Worm (Caenorhabditis elegans) whole organism, L4 larva: ENCODE results near the gene pot-1.

Experiments used
- F49E8.2 ChIP-seq: sonication (generic microtip); optimal IDR thresholded peaks from 2 replicates; lab custom pipeline; 2016; ENCODE audit warnings: missing compliant biosample characterization, mild to moderate bottlenecking, missing genetic modification characterization, borderline replicate concordance
- ZK546.5 ChIP-seq, 2 experiments: sonication (generic microtip); optimal IDR thresholded peaks; 2 replicates each; lab custom pipeline; 2017; ENCODE audit warnings: missing biosample characterization in 2 of 2, missing genetic modification characterization in 2 of 2
- aha-1 ChIP-seq: fragments of 150-350 bp; peaks from one replicate; lab custom pipeline; 2014; ENCODE audit warnings: missing biosample characterization, missing genetic modification characterization
- ama-1 ChIP-seq: fragments of 150-350 bp; optimal IDR thresholded peaks from 2 replicates; lab custom pipeline; 2014; ENCODE audit warnings: inconsistent platforms, mixed read lengths
- daf-12 ChIP-seq: fragments of 150-350 bp; optimal IDR thresholded peaks from 2 replicates; lab custom pipeline; 2014; ENCODE audit warnings: missing biosample characterization, missing genetic modification reagents, missing genetic modification characterization
- daf-16 ChIP-seq, 3 experiments: sonication (generic microtip); optimal IDR thresholded peaks; 2 replicates each; lab custom pipeline; 2016 to 2017; ENCODE audit warnings: missing genetic modification characterization in 3 of 3, missing genetic modification reagents in 3 of 3, mild to moderate bottlenecking in 2 of 3, missing compliant biosample characterization in 2 of 3, missing biosample characterization in 1 of 3, moderate library complexity in 1 of 3
- dmd-6 ChIP-seq: fragments of 200-800 bp; sonication (Bioruptor generic); IDR thresholded peaks from 2 replicates; pipeline ENCODE4 v1.3.6; 2022; ENCODE audit warnings: missing genetic modification reagents, missing genetic modification characterization, missing compliant biosample characterization
- dve-1 ChIP-seq: sonication (generic microtip); optimal IDR thresholded peaks from 2 replicates; lab custom pipeline; 2017; ENCODE audit warnings: antibody characterized with exemption, mild to moderate bottlenecking, missing genetic modification characterization, missing compliant biosample characterization; ENCODE audit not compliant: insufficient read depth
- egl-43 ChIP-seq: fragments of 200-800 bp; sonication (Bioruptor generic); IDR thresholded peaks from 2 replicates; pipeline ENCODE4 v1.3.6; 2022; ENCODE audit warnings: missing genetic modification reagents, missing genetic modification characterization, missing compliant biosample characterization
- fkh-10 ChIP-seq: fragments of 150-350 bp; optimal IDR thresholded peaks from 2 replicates; lab custom pipeline; 2014; ENCODE audit warnings: missing biosample characterization, missing genetic modification reagents, missing genetic modification characterization
- hif-1 ChIP-seq, 2 experiments: sonication (generic microtip); optimal IDR thresholded peaks; 2 replicates each; lab custom pipeline; 2016 to 2017; ENCODE audit warnings: missing compliant biosample characterization in 2 of 2, missing genetic modification characterization in 2 of 2, missing genetic modification reagents in 2 of 2, missing genotype in 2 of 2, mild to moderate bottlenecking in 1 of 2
- hlh-11 ChIP-seq: fragments of 200-800 bp; sonication (Bioruptor generic); optimal IDR thresholded peaks from 2 replicates; lab custom pipeline; 2018; ENCODE audit warnings: mild to moderate bottlenecking, missing genetic modification characterization, missing compliant biosample characterization
- hlh-30 ChIP-seq: sonication (generic microtip); optimal IDR thresholded peaks from 2 replicates; lab custom pipeline; 2017; ENCODE audit warnings: antibody characterized with exemption, mild to moderate bottlenecking, missing genetic modification characterization, missing compliant biosample characterization; ENCODE audit not compliant: insufficient read depth
- hmg-1.1 ChIP-seq: fragments of 200-800 bp; sonication (Bioruptor generic); IDR thresholded peaks from 2 replicates; pipeline ENCODE4 v1.3.6; 2022; ENCODE audit warnings: missing genetic modification reagents, missing genetic modification characterization, missing compliant biosample characterization
- jun-1 ChIP-seq: fragments of 150-350 bp; optimal IDR thresholded peaks from 2 replicates; lab custom pipeline; 2014; ENCODE audit warnings: missing biosample characterization, missing genetic modification reagents, missing genetic modification characterization
- lim-7 ChIP-seq: fragments of 200-800 bp; sonication (Bioruptor generic); IDR thresholded peaks from 2 replicates; pipeline ENCODE4 v1.3.6; 2022; ENCODE audit warnings: missing genetic modification characterization, missing compliant biosample characterization
- lin-1 ChIP-seq: fragments of 200-800 bp; sonication (Bioruptor generic); IDR thresholded peaks from 2 replicates; pipeline ENCODE4 v1.3.6; 2022; ENCODE audit warnings: missing genetic modification reagents, missing genetic modification characterization, missing compliant biosample characterization
- lin-13 ChIP-seq: fragments of 150-350 bp; optimal IDR thresholded peaks from 2 replicates; lab custom pipeline; 2014; ENCODE audit warnings: missing biosample characterization, missing genetic modification reagents, missing genetic modification characterization
- lir-3 ChIP-seq: sonication (generic microtip); optimal IDR thresholded peaks from 2 replicates; lab custom pipeline; 2016; ENCODE audit warnings: mild to moderate bottlenecking, missing genetic modification characterization, missing compliant biosample characterization
- lsy-2 ChIP-seq, 2 experiments: fragments of 150-350 bp in 1 of 2; sonication (generic microtip) in 1 of 2; optimal IDR thresholded peaks; 2 replicates each; lab custom pipeline; 2014 to 2017; ENCODE audit warnings: missing biosample characterization in 2 of 2, missing genetic modification characterization in 2 of 2
- madf-5 ChIP-seq, 2 experiments: fragments of 200-800 bp; sonication (Bioruptor generic); IDR thresholded peaks; 2 replicates each; pipeline ENCODE4 v1.3.6; 2022; ENCODE audit warnings: missing compliant biosample characterization in 2 of 2, missing genetic modification characterization in 2 of 2
- madf-9 ChIP-seq: fragments of 200-800 bp; sonication (Bioruptor generic); conservative IDR thresholded peaks from 2 replicates; pipeline ENCODE4 v1.3.6; 2022; ENCODE audit warnings: missing genetic modification reagents, missing genetic modification characterization, missing compliant biosample characterization
- mdl-1 ChIP-seq, 2 experiments: fragments of 150-350 bp in 1 of 2; sonication (generic microtip) in 1 of 2; optimal IDR thresholded peaks; 2 replicates each; lab custom pipeline; 2014 to 2017; ENCODE audit warnings: missing biosample characterization in 2 of 2, missing genetic modification characterization in 2 of 2
- mep-1 ChIP-seq: fragments of 150-350 bp; sonication (generic microtip); optimal IDR thresholded peaks from 3 replicates; lab custom pipeline; 2014; ENCODE audit warnings: missing biosample characterization, missing genetic modification characterization
- mxl-3 ChIP-seq: fragments of 200-800 bp; sonication (Bioruptor generic); optimal IDR thresholded peaks from 2 replicates; lab custom pipeline; 2018; ENCODE audit warnings: mild to moderate bottlenecking, missing genetic modification characterization, missing compliant biosample characterization
- nhr-10 ChIP-seq: fragments of 150-350 bp; optimal IDR thresholded peaks from 2 replicates; lab custom pipeline; 2014; ENCODE audit warnings: missing biosample characterization, missing genetic modification characterization
- nhr-102 ChIP-seq: sonication (generic microtip); optimal IDR thresholded peaks from 2 replicates; lab custom pipeline; 2016; ENCODE audit warnings: mild to moderate bottlenecking, missing genetic modification characterization, moderate library complexity, missing compliant biosample characterization
- nhr-111 ChIP-seq: fragments of 200-800 bp; sonication (Bioruptor generic); optimal IDR thresholded peaks from 2 replicates; lab custom pipeline; 2018; ENCODE audit warnings: mild to moderate bottlenecking, missing genetic modification characterization, missing compliant biosample characterization
- nhr-25 ChIP-seq: sonication (generic microtip); optimal IDR thresholded peaks from 2 replicates; lab custom pipeline; 2017; ENCODE audit warnings: missing genetic modification characterization, mild to moderate bottlenecking, missing compliant biosample characterization, antibody characterized with exemption, moderate library complexity, borderline replicate concordance; ENCODE audit not compliant: insufficient read depth
- nhr-28 ChIP-seq: fragments of 150-350 bp; optimal IDR thresholded peaks from 2 replicates; lab custom pipeline; 2014; ENCODE audit warnings: missing biosample characterization, missing genetic modification characterization
- nhr-41 ChIP-seq: fragments of 200-800 bp; sonication (Bioruptor generic); IDR thresholded peaks from 2 replicates; pipeline ENCODE4 v1.3.6; 2022; ENCODE audit warnings: missing genetic modification reagents, missing genetic modification characterization, missing compliant biosample characterization
- nhr-48 ChIP-seq: sonication (generic microtip); optimal IDR thresholded peaks from 2 replicates; lab custom pipeline; 2016; ENCODE audit warnings: mild to moderate bottlenecking, missing genetic modification characterization, missing compliant biosample characterization
- nhr-6 ChIP-seq: fragments of 150-350 bp; optimal IDR thresholded peaks from 2 replicates; lab custom pipeline; 2014; ENCODE audit warnings: missing biosample characterization, missing genetic modification characterization
- nhr-77 ChIP-seq: fragments of 150-350 bp; optimal IDR thresholded peaks from 2 replicates; lab custom pipeline; 2014; ENCODE audit warnings: missing biosample characterization, missing genetic modification characterization
- pha-4 ChIP-seq, 2 experiments: fragments of 150-350 bp in 1 of 2; fragments of 200-800 bp in 1 of 2; sonication (Bioruptor generic) in 1 of 2; IDR thresholded peaks in 1 of 2; optimal IDR thresholded peaks in 1 of 2; 2 replicates each; pipeline versions ENCODE4 v1.3.6 to Lab custom; 2014 to 2022; ENCODE audit warnings: missing genetic modification characterization in 2 of 2, missing genetic modification reagents in 2 of 2, missing biosample characterization in 1 of 2, missing compliant biosample characterization in 1 of 2
- php-3 ChIP-seq: fragments of 200-800 bp; sonication (Bioruptor generic); IDR thresholded peaks from 2 replicates; pipeline ENCODE4 v1.3.6; 2022; ENCODE audit warnings: missing genetic modification reagents, missing genetic modification characterization, missing compliant biosample characterization
- rbr-2 ChIP-seq: sonication (generic microtip); optimal IDR thresholded peaks from 2 replicates; lab custom pipeline; 2016; ENCODE audit warnings: missing genotype, missing genetic modification characterization, missing compliant biosample characterization
- sdz-12 ChIP-seq: fragments of 200-800 bp; sonication (Bioruptor generic); optimal IDR thresholded peaks from 2 replicates; lab custom pipeline; 2018; ENCODE audit warnings: mild to moderate bottlenecking, missing genetic modification characterization, missing compliant biosample characterization
- snpc-1.2 ChIP-seq: fragments of 200-800 bp; sonication (Bioruptor generic); IDR thresholded peaks from 2 replicates; pipeline ENCODE4 v1.3.6; 2022; ENCODE audit warnings: missing genetic modification reagents, missing genetic modification characterization, missing compliant biosample characterization
- snpc-4 ChIP-seq: fragments of 150-350 bp; optimal IDR thresholded peaks from 2 replicates; lab custom pipeline; 2014; ENCODE audit warnings: missing biosample characterization, missing genetic modification characterization
- spr-1 ChIP-seq: sonication (generic microtip); optimal IDR thresholded peaks from 2 replicates; lab custom pipeline; 2016; ENCODE audit warnings: mild to moderate bottlenecking, missing genetic modification characterization, missing compliant biosample characterization
- spr-3 ChIP-seq: fragments of 200-800 bp; sonication (Bioruptor generic); optimal IDR thresholded peaks from 2 replicates; lab custom pipeline; 2018; ENCODE audit warnings: mild to moderate bottlenecking, missing genetic modification characterization, missing compliant biosample characterization
- tra-1 ChIP-seq: fragments of 200-800 bp; sonication (Bioruptor generic); IDR thresholded peaks from 2 replicates; pipeline ENCODE4 v1.3.6; 2022; ENCODE audit warnings: missing genetic modification reagents, missing genetic modification characterization, missing compliant biosample characterization
- unc-39 ChIP-seq: sonication (generic microtip); optimal IDR thresholded peaks from 2 replicates; lab custom pipeline; 2017; ENCODE audit warnings: missing biosample characterization, missing genetic modification characterization
- zip-11 ChIP-seq: fragments of 200-800 bp; sonication (Bioruptor generic); IDR thresholded peaks from 2 replicates; pipeline ENCODE4 v1.3.6; 2022; ENCODE audit warnings: missing genetic modification characterization, missing compliant biosample characterization
- zip-2 ChIP-seq: fragments of 150-350 bp; optimal IDR thresholded peaks from 2 replicates; lab custom pipeline; 2014; ENCODE audit warnings: missing biosample characterization, missing genetic modification characterization

Gene pot-1

DNA sequence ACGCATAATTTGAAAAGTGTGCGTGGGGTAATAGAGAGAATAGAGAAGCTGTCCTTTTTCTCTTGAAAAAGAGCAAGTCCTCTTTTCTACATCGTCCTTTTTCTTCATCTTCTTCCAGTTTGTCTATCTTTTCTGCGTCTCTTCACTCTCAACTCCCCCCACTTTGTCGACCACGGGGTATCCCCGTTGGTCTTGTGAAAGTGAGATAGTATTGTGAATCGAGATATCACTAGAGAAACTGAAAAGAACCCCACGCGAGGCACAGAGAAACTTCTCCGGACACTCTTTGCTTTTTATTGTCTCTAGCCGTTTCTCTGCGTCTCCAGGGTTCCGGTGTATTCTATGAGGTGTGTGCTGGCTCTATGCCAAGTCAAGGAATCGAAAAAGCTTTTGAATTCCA, 22.2 kb upstream of the pot-1 start (continued):
- TF ChIP-seq daf-12 (tag; lab: Kevin White, UChicago) (no peak), lin-1 (GFP tag; lab: Robert Waterston, UW) (peak; percentile 95), F49E8.2 (tag; lab: Kevin White, UChicago) (no peak), nhr-48 (tag; lab: Kevin White, UChicago) (peak; percentile 93), zip-11 (GFP tag; lab: Robert Waterston, UW) (no peak), spr-1 (tag; lab: Kevin White, UChicago) (peak; percentile 77), lin-13 (no peak), lir-3 (peak; percentile 40), sdz-12 (no peak), zip-2 (tag; lab: Kevin White, UChicago) (peak; percentile 59), nhr-25 (tag; lab: Kevin White, UChicago) (peak; percentile 83), madf-5 (GFP tag; IDR thresholded peaks at IDR 0.05; lab: Robert Waterston, UW) (no peak), mxl-3 (GFP tag; lab: Kevin White, UChicago) (peak; percentile 66), ZK546.5 (tag; optimal IDR thresholded peaks at IDR 0.05; lab: Kevin White, UChicago) (no peak)
- TF ChIP-seq, all 104 proteins: peak for 62

DNA sequence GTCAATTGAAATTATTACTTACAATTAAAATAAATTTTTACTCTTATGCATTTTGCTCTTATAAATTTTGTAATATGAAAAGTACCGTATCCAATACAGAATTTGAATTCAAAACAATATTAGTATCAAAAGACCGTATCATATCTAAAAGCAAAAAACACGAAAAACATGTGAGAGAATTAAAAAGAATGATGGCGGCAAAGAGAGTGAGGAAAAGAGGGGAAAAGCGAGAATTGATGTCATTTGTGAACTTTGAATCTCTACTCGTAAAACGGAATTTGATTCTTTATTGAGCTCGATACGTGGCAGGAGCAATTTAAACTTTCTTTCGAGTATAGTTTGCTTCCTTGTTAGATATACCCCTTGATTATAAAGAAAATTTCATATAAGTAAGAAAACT, 21.0 kb upstream of the pot-1 start:
- TF ChIP-seq snpc-1.2 (GFP tag; lab: Robert Waterston, UW) (no peak), jun-1 (tag; lab: Kevin White, UChicago) (no peak), unc-39 (tag; lab: Kevin White, UChicago) (no peak), nhr-111 (GFP tag; lab: Kevin White, UChicago) (no peak), fkh-10 (GFP tag; lab: Kevin White, UChicago) (no peak), pha-4 (GFP tag; IDR thresholded peaks at IDR 0.05; lab: Robert Waterston, UW) (no peak), pha-4 (tag; optimal IDR thresholded peaks at IDR 0.05; lab: Kevin White, UChicago) (no peak), dmd-6 (GFP tag; lab: Robert Waterston, UW) (peak; percentile 38), mep-1 (tag; lab: Kevin White, UChicago) (peak; percentile 9), lsy-2 (tag; optimal IDR thresholded peaks at IDR 0.05; lab: Kevin White, UChicago) (peak in 1 of 2 experiments; percentile 15), dve-1 (tag; lab: Kevin White, UChicago) (peak; percentile 71), mdl-1 (tag; optimal IDR thresholded peaks at IDR 0.05; lab: Kevin White, UChicago) (no peak), lim-7 (GFP tag; lab: Robert Waterston, UW) (no peak), daf-12 (tag; lab: Kevin White, UChicago) (no peak), hlh-30 (tag; lab: Kevin White, UChicago) (peak; percentile 46), nhr-77 (tag; lab: Kevin White, UChicago) (peak; percentile 25), hlh-11 (tag; lab: Kevin White, UChicago) (peak; percentile 48), lin-13 (no peak), daf-16 (GFP tag; optimal IDR thresholded peaks at IDR 0.05; lab: Kevin White, UChicago) (no peak), daf-16 (tag; optimal IDR thresholded peaks at IDR 0.05; lab: Kevin White, UChicago) (peak; percentile 38), snpc-4 (tag; lab: Kevin White, UChicago) (no peak), php-3 (peak; percentile 52; the same call in 1 of the 2 replicates), nhr-28 (peak; percentile 49)
- TF ChIP-seq, all 104 proteins: peak for 10

DNA sequence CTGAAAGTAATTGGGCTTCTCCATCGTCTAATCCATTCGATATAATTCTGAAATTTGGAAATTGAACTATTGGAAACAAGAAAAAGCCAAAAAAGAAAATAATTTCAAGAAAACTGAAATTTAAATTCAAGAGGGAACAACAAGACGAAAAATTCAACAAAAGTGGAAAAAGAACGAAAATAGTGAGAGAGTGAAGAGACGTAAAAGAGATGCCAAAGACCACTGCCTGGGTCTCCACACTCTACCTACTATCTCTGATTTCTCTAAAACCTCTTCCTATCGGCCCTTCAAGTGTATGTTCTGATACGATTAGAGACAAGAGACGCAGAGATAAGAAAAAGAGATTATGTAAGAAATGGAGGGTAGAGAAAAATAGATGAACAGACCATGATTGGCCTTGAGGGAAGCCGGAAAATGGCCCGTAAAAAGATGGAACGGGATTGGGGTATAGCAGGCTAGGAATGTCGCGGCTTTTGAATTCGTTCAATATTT, 20.3 kb upstream of the pot-1 start, which contains the start of gene ogt-1:
ogt-1 (minus strand) TSS at position 51 of the 492 bp plus-strand sequence.
- TF ChIP-seq spr-1 (tag; lab: Kevin White, UChicago) (peak; percentile 33), tra-1 (GFP tag; lab: Robert Waterston, UW) (peak; percentile 62; the same call in 1 of the 2 replicates), egl-43 (GFP tag; lab: Robert Waterston, UW) (no peak), ama-1 (lab: Kevin White, UChicago) (no peak), nhr-41 (GFP tag; lab: Robert Waterston, UW) (no peak), rbr-2 (tag; lab: Kevin White, UChicago) (peak; percentile 85), hif-1 (tag; optimal IDR thresholded peaks at IDR 0.05; lab: Kevin White, UChicago) (peak in 1 of 2 experiments; percentile 65), aha-1 (tag; lab: Kevin White, UChicago) (peak; percentile 72), nhr-102 (tag; lab: Kevin White, UChicago) (peak; percentile 34), mxl-3 (GFP tag; lab: Kevin White, UChicago) (no peak), nhr-48 (tag; lab: Kevin White, UChicago) (peak; percentile 75), hmg-1.1 (GFP tag; lab: Robert Waterston, UW) (peak; percentile 82), madf-5 (GFP tag; IDR thresholded peaks at IDR 0.05; lab: Robert Waterston, UW) (no peak), spr-3 (peak; percentile 24), nhr-6 (peak; percentile 92), madf-9 (GFP tag; lab: Robert Waterston, UW) (peak; percentile 25; the same call in 1 of the 2 replicates), nhr-10 (tag; lab: Kevin White, UChicago) (peak; percentile 51)
